Worm (Caenorhabditis elegans) whole organism, L3 larva: Measurements from ENCODE around the gene clec-137.

ENCODE experiments used
- R02D3.7 ChIP-seq: fragments of 150-350 bp; optimal IDR thresholded peaks from 2 replicates; lab custom pipeline; 2014; ENCODE audit warnings: missing biosample characterization, missing genetic modification characterization
- daf-12 ChIP-seq: fragments of 150-350 bp; optimal IDR thresholded peaks from 2 replicates; lab custom pipeline; 2014; ENCODE audit warnings: missing biosample characterization, missing genetic modification reagents, missing genetic modification characterization
- egl-5 ChIP-seq: fragments of 150-350 bp; optimal IDR thresholded peaks from 2 replicates; lab custom pipeline; 2017; ENCODE audit warnings: missing biosample characterization, missing genetic modification reagents, missing genetic modification characterization, inconsistent platforms
- eor-1 ChIP-seq, 2 experiments: fragments of 150-350 bp; optimal IDR thresholded peaks; 2 replicates each; lab custom pipeline; 2014 to 2018; ENCODE audit warnings: missing biosample characterization in 2 of 2, missing genetic modification characterization in 2 of 2
- fkh-10 ChIP-seq: sonication (generic microtip); optimal IDR thresholded peaks from 2 replicates; lab custom pipeline; 2017; ENCODE audit warnings: missing biosample characterization, missing genetic modification reagents, missing genetic modification characterization
- fos-1 ChIP-seq: fragments of 150-350 bp; optimal IDR thresholded peaks from 2 replicates; lab custom pipeline; 2014; ENCODE audit warnings: missing biosample characterization, missing genetic modification characterization
- lin-15B ChIP-seq: fragments of 150-350 bp; optimal IDR thresholded peaks from 2 replicates; lab custom pipeline; 2014; ENCODE audit warnings: missing biosample characterization, missing genetic modification characterization
- pha-4 ChIP-seq: fragments of 150-350 bp; optimal IDR thresholded peaks from 2 replicates; lab custom pipeline; 2014; ENCODE audit warnings: missing biosample characterization, missing genetic modification reagents, missing genetic modification characterization
- snpc-4 ChIP-seq: fragments of 150-350 bp; optimal IDR thresholded peaks from 2 replicates; lab custom pipeline; 2014; ENCODE audit warnings: missing biosample characterization, missing genetic modification characterization
- ztf-11 ChIP-seq: fragments of 150-350 bp; optimal IDR thresholded peaks from 2 replicates; lab custom pipeline; 2014; ENCODE audit warnings: missing biosample characterization, missing genetic modification characterization
- ztf-4 ChIP-seq: fragments of 150-350 bp; optimal IDR thresholded peaks from 2 replicates; lab custom pipeline; 2014; ENCODE audit warnings: missing biosample characterization, missing genetic modification characterization

DNA sequence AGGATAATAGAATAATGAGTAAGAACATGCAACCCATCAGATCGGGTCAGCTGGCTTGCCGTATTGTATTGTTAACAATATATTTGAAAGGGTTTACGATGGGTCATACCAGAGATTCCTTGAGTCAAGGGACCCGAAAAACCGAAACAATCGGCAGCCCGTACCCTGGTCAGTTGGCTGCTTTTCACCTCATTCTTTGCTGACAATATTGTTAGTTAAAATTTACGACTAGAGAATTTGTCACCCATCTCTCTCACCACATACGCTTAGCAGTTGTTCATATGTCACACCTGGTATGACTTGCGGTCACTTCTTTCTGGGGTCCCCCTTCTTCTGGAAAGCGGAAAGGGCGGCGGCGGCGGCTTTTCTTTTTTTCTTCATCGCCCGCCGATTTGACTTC is 36.8 kb downstream of the clec-137 start:
- no peak for TF ChIP-seq ztf-4
- no peak for TF ChIP-seq snpc-4
- TF ChIP-seq pha-4 (tag; lab: Kevin White, UChicago), result no peak
- no peak for TF ChIP-seq daf-12 (tag; lab: Kevin White, UChicago)
- TF ChIP-seq ztf-11 (tag; lab: Kevin White, UChicago), result no peak
- TF ChIP-seq egl-5 (tag; lab: Kevin White, UChicago), result no peak
- TF ChIP-seq R02D3.7, result no peak
- TF ChIP-seq fkh-10 (GFP tag; lab: Kevin White, UChicago), result no peak
- TF ChIP-seq lin-15B (tag; lab: Kevin White, UChicago), result no peak
- TF ChIP-seq eor-1 (tag; optimal IDR thresholded peaks at IDR 0.05; lab: Kevin White, UChicago), result no peak
- TF ChIP-seq fos-1 (tag; lab: Kevin White, UChicago), result no peak
